Fruit fly (Drosophila melanogaster) whole organism, embryonic: ENCODE measurements around the gene Cngl.

Source experiments
- Asciz ChIP-seq: fragments of 200-800 bp; sonication (Bioruptor generic); optimal IDR thresholded peaks from 2 replicates; lab custom pipeline; 2017; ENCODE audit warnings: missing biosample characterization, mild to moderate bottlenecking, missing genetic modification characterization, missing genetic modification reagents
- CG11093 ChIP-seq: fragments of 200-800 bp; sonication (Bioruptor generic); IDR thresholded peaks from 3 replicates; pipeline ENCODE4 v1.3.6; 2022; ENCODE audit warnings: missing biosample characterization, missing genetic modification characterization
- CG13775 ChIP-seq: fragments of 200-800 bp; sonication (Bioruptor generic); optimal IDR thresholded peaks from 3 replicates; lab custom pipeline; 2017; ENCODE audit warnings: missing biosample characterization, mild to moderate bottlenecking, missing genetic modification characterization
- CG4328 ChIP-seq: fragments of 200-800 bp; sonication (Bioruptor generic); optimal IDR thresholded peaks from 3 replicates; lab custom pipeline; 2017; ENCODE audit warnings: missing biosample characterization, missing genetic modification reagents, missing genetic modification characterization
- CG4730 ChIP-seq: fragments of 200-800 bp; sonication (Bioruptor generic); IDR thresholded peaks from 2 replicates; pipeline ENCODE4 v1.3.6; 2022; ENCODE audit warnings: missing biosample characterization, missing genetic modification characterization
- CG7556 ChIP-seq: fragments of 200-800 bp; sonication (Bioruptor generic); optimal IDR thresholded peaks from 2 replicates; lab custom pipeline; 2017; ENCODE audit warnings: missing biosample characterization, mild to moderate bottlenecking, missing genetic modification characterization
- Dek ChIP-seq: fragments of 200-800 bp; sonication (Bioruptor generic); optimal IDR thresholded peaks from 3 replicates; lab custom pipeline; 2019; ENCODE audit warnings: missing biosample characterization, mild to moderate bottlenecking, missing genetic modification characterization, moderate library complexity
- Dip3 ChIP-seq: fragments of 200-800 bp; sonication (Bioruptor generic); optimal IDR thresholded peaks from 3 replicates; lab custom pipeline; 2016; ENCODE audit warnings: missing biosample characterization, missing genetic modification characterization
- Dref ChIP-seq: fragments of 200-800 bp; sonication (Bioruptor generic); IDR thresholded peaks from 2 replicates; pipeline ENCODE4 v1.3.6; 2022; ENCODE audit warnings: missing biosample characterization, missing genetic modification characterization
- Gsc ChIP-seq: fragments of 200-800 bp; sonication (Bioruptor generic); IDR thresholded peaks from 2 replicates; pipeline ENCODE4 v1.3.6; 2022; ENCODE audit warnings: missing biosample characterization, missing genetic modification characterization
- Sry-β ChIP-seq: fragments of 200-800 bp; sonication (Bioruptor generic); optimal IDR thresholded peaks from 2 replicates; lab custom pipeline; 2018; ENCODE audit warnings: missing biosample characterization, mild to moderate bottlenecking, missing genetic modification characterization, moderate library complexity
- pan ChIP-seq, 4 experiments: fragments of >200 bp in 3 of 4; fragments of 200-800 bp in 1 of 4; sonication (Bioruptor generic) in 1 of 4; optimal IDR thresholded peaks in 3 of 4; IDR thresholded peaks in 1 of 4; 2 replicates each; pipeline versions ENCODE4 v1.3.6 to Lab custom; 2017 to 2022; ENCODE audit warnings: missing biosample characterization in 2 of 4, missing genetic modification characterization in 2 of 4, mixed read lengths in 1 of 4
- twi ChIP-seq: fragments of 200-800 bp; optimal IDR thresholded peaks from 2 replicates; lab custom pipeline; 2019; ENCODE audit warnings: missing biosample characterization, mild to moderate bottlenecking, missing genetic modification characterization, moderate library complexity

DNA sequence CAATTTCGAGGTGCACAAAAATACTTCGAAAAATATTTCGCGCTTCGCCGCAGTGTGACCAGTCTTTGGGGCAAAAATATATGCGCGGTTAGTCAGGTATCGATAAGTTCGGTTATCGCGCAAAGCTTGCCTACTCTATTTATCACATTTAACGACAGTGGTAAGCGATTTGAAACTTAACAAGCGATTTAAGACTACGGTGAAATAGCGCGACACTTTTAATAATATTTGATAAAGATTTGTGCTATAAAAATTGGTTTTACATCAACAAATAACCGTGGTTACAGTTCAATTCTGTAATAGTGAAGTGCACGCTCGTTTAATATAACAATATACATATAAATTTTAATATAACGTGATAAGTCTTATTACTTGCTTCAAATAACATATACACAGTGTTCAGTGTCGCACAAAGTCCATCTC is 34.3 kb upstream of the Cngl start, which contains the start of gene mh:
- TF ChIP-seq CG4328 (GFP tag; lab: Kevin White, UChicago): no peak
- no peak for TF ChIP-seq CG11093
- TF ChIP-seq Asciz (GFP tag; lab: Kevin White, UChicago): no peak
- TF ChIP-seq Dek (tag; lab: Kevin White, UChicago): no peak
- TF ChIP-seq CG13775 (GFP tag; lab: Kevin White, UChicago): peak; percentile 64
- TF ChIP-seq CG4730 (GFP tag; lab: Robert Waterston, UW): no peak
- TF ChIP-seq Dref (GFP tag; lab: Robert Waterston, UW): peak; percentile 80
- TF ChIP-seq pan (optimal IDR thresholded peaks at IDR 0.05; lab: Kevin White, UChicago): no peak
- TF ChIP-seq pan (GFP tag; optimal IDR thresholded peaks at IDR 0.05 in 1 of 2, IDR thresholded peaks at IDR 0.05 in 1 of 2): no peak
- TF ChIP-seq twi (tag; lab: Kevin White, UChicago): no peak
- no peak for TF ChIP-seq Sry-β (GFP tag; lab: Kevin White, UChicago)
- no peak for TF ChIP-seq Gsc
- TF ChIP-seq Dip3 (GFP tag; lab: Kevin White, UChicago): no peak
- no peak for TF ChIP-seq CG7556 (GFP tag; lab: Kevin White, UChicago)
